Worm (Caenorhabditis elegans) whole organism, L1 larva: ENCODE data around the gene C07C7.3.
A peak's percentile ranks its signal among the peaks of the same experiment; 100 is the strongest.

ENCODE experiments used
- C04F5.9 ChIP-seq: sonication (generic microtip); optimal IDR thresholded peaks from 2 replicates; lab custom pipeline; 2016; ENCODE audit warnings: missing genetic modification characterization, missing compliant biosample characterization
- C16A3.4 ChIP-seq: fragments of 150-350 bp; optimal IDR thresholded peaks from 2 replicates; lab custom pipeline; 2014; ENCODE audit warnings: missing biosample characterization, missing genetic modification characterization
- C34B4.2 ChIP-seq: sonication (generic microtip); optimal IDR thresholded peaks from 2 replicates; lab custom pipeline; 2017; ENCODE audit warnings: mild to moderate bottlenecking, missing genetic modification characterization, missing compliant biosample characterization
- Y116A8C.19 ChIP-seq: sonication (generic microtip); optimal IDR thresholded peaks from 2 replicates; lab custom pipeline; 2016; ENCODE audit warnings: missing compliant biosample characterization, missing genetic modification characterization, borderline replicate concordance
- aly-2 ChIP-seq: fragments of 150-350 bp; optimal IDR thresholded peaks from 2 replicates; lab custom pipeline; 2014; ENCODE audit warnings: missing biosample characterization, missing genetic modification characterization
- ceh-63 ChIP-seq: fragments of 200-800 bp; sonication (Bioruptor generic); optimal IDR thresholded peaks from 2 replicates; lab custom pipeline; 2018; ENCODE audit warnings: mild to moderate bottlenecking, missing genetic modification characterization, missing compliant biosample characterization
- ceh-8 ChIP-seq: fragments of 200-800 bp; sonication (Bioruptor generic); optimal IDR thresholded peaks from 2 replicates; lab custom pipeline; 2018; ENCODE audit warnings: mild to moderate bottlenecking, missing genetic modification characterization, moderate library complexity, missing compliant biosample characterization
- ceh-82 ChIP-seq, 3 experiments: fragments of 150-350 bp in 1 of 3; sonication (generic microtip) in 2 of 3; optimal IDR thresholded peaks; 2 replicates each; lab custom pipeline; 2014 to 2017; ENCODE audit warnings: missing biosample characterization in 3 of 3, missing genetic modification characterization in 3 of 3
- ces-1 ChIP-seq: fragments of 150-350 bp; optimal IDR thresholded peaks from 2 replicates; lab custom pipeline; 2014; ENCODE audit warnings: missing biosample characterization, missing genetic modification reagents, missing genetic modification characterization
- efl-1 ChIP-seq, 4 experiments: fragments of 150-350 bp; optimal IDR thresholded peaks in 3 of 4; peaks in 1 of 4; 1 replicate in 1 of 4; 2 replicates in 3 of 4; lab custom pipeline; 2014; ENCODE audit warnings: missing biosample characterization in 2 of 4, missing genetic modification characterization in 2 of 4, missing genetic modification reagents in 2 of 4
- egl-13 ChIP-seq: sonication (generic microtip); optimal IDR thresholded peaks from 2 replicates; lab custom pipeline; 2016; ENCODE audit warnings: missing genotype, missing genetic modification reagents, missing genetic modification characterization, missing compliant biosample characterization
- egl-27 ChIP-seq, 2 experiments: fragments of 150-350 bp in 1 of 2; sonication (generic microtip); optimal IDR thresholded peaks; 3 replicates each; lab custom pipeline; 2017 to 2018; ENCODE audit warnings: missing biosample characterization in 2 of 2, missing genetic modification characterization in 2 of 2, missing genetic modification reagents in 2 of 2
- elt-3 ChIP-seq, 6 experiments: fragments of 150-350 bp in 1 of 6; sonication (generic microtip); optimal IDR thresholded peaks; 2 replicates each; lab custom pipeline; 2017 to 2018; ENCODE audit warnings: missing biosample characterization in 6 of 6, missing genetic modification characterization in 6 of 6, inconsistent platforms in 1 of 6
- ets-5 ChIP-seq: fragments of 200-800 bp; sonication (Bioruptor generic); IDR thresholded peaks from 2 replicates; pipeline ENCODE4 v1.3.6; 2022; ENCODE audit warnings: missing genetic modification characterization, missing compliant biosample characterization
- fkh-4 ChIP-seq: sonication (generic microtip); optimal IDR thresholded peaks from 2 replicates; lab custom pipeline; 2016; ENCODE audit warnings: missing compliant biosample characterization, missing genetic modification characterization, borderline replicate concordance
- fkh-8 ChIP-seq: sonication (generic microtip); optimal IDR thresholded peaks from 2 replicates; lab custom pipeline; 2016; ENCODE audit warnings: mild to moderate bottlenecking, missing genetic modification characterization, missing compliant biosample characterization
- hlh-17 ChIP-seq: fragments of 200-800 bp; sonication (Bioruptor generic); optimal IDR thresholded peaks from 2 replicates; lab custom pipeline; 2018; ENCODE audit warnings: missing genetic modification characterization, mild to moderate bottlenecking, missing compliant biosample characterization, moderate library complexity, borderline replicate concordance
- hpl-2 ChIP-seq: fragments of 150-350 bp; optimal IDR thresholded peaks from 2 replicates; lab custom pipeline; 2014; ENCODE audit warnings: missing biosample characterization, missing genetic modification reagents, missing genetic modification characterization
- isw-1 ChIP-seq: fragments of 200-800 bp; sonication (Bioruptor generic); IDR thresholded peaks from 2 replicates; pipeline ENCODE4 v1.3.6; 2022; ENCODE audit warnings: missing genetic modification characterization, missing compliant biosample characterization
- lin-15B ChIP-seq: fragments of 150-350 bp; sonication (generic microtip); optimal IDR thresholded peaks from 3 replicates; lab custom pipeline; 2014; ENCODE audit warnings: missing biosample characterization, missing genetic modification characterization
- lin-35 ChIP-seq, 2 experiments: fragments of 150-350 bp; optimal IDR thresholded peaks; 2 replicates each; lab custom pipeline; 2014; ENCODE audit warnings: missing biosample characterization in 2 of 2, missing genetic modification characterization in 2 of 2, missing genetic modification reagents in 2 of 2
- lin-39 ChIP-seq: fragments of 150-350 bp; optimal IDR thresholded peaks from 2 replicates; lab custom pipeline; 2014; ENCODE audit warnings: missing biosample characterization, missing genetic modification reagents, missing genetic modification characterization
- lir-3 ChIP-seq: sonication (generic microtip); optimal IDR thresholded peaks from 2 replicates; lab custom pipeline; 2016; ENCODE audit warnings: mild to moderate bottlenecking, missing genetic modification characterization, moderate library complexity, missing compliant biosample characterization; ENCODE audit not compliant: poor library complexity
- lsy-2 ChIP-seq, 2 experiments: fragments of 150-350 bp; optimal IDR thresholded peaks; 2 replicates each; lab custom pipeline; 2014; ENCODE audit warnings: missing biosample characterization in 2 of 2, missing genetic modification characterization in 2 of 2
- mab-9 ChIP-seq: fragments of 200-800 bp; sonication (Bioruptor generic); IDR thresholded peaks from 2 replicates; pipeline ENCODE4 v1.3.6; 2022; ENCODE audit warnings: missing genetic modification reagents, missing genetic modification characterization, missing compliant biosample characterization
- mdl-1 ChIP-seq, 2 experiments: fragments of 150-350 bp; optimal IDR thresholded peaks; 2 replicates each; lab custom pipeline; 2014 to 2017; ENCODE audit warnings: missing biosample characterization in 2 of 2, missing genetic modification characterization in 2 of 2, inconsistent platforms in 1 of 2
- mef-2 ChIP-seq: fragments of 150-350 bp; optimal IDR thresholded peaks from 2 replicates; lab custom pipeline; 2014; ENCODE audit warnings: missing biosample characterization, missing genetic modification characterization
- mep-1 ChIP-seq: fragments of 150-350 bp; optimal IDR thresholded peaks from 2 replicates; lab custom pipeline; 2014; ENCODE audit warnings: missing biosample characterization, missing genetic modification characterization
- nhr-12 ChIP-seq: sonication (generic microtip); optimal IDR thresholded peaks from 2 replicates; lab custom pipeline; 2017; ENCODE audit warnings: missing biosample characterization, missing genetic modification characterization
- nhr-28 ChIP-seq: fragments of 150-350 bp; optimal IDR thresholded peaks from 2 replicates; lab custom pipeline; 2014; ENCODE audit warnings: missing biosample characterization, missing genetic modification characterization
- nhr-71 ChIP-seq: sonication (generic microtip); optimal IDR thresholded peaks from 2 replicates; lab custom pipeline; 2016; ENCODE audit warnings: mild to moderate bottlenecking, missing genetic modification characterization, moderate library complexity, missing compliant biosample characterization
- nhr-76 ChIP-seq: sonication (generic microtip); optimal IDR thresholded peaks from 2 replicates; lab custom pipeline; 2017; ENCODE audit warnings: missing biosample characterization, missing genetic modification characterization
- nhr-84 ChIP-seq: sonication (generic microtip); optimal IDR thresholded peaks from 2 replicates; lab custom pipeline; 2017; ENCODE audit warnings: missing biosample characterization, missing genetic modification characterization
- nhr-85 ChIP-seq: sonication (generic microtip); peaks from one replicate; lab custom pipeline; 2016; ENCODE audit warnings: missing genetic modification characterization, inconsistent platforms, missing compliant biosample characterization
- nhr-90 ChIP-seq: sonication (generic microtip); optimal IDR thresholded peaks from 2 replicates; lab custom pipeline; 2016; ENCODE audit warnings: mild to moderate bottlenecking, missing genetic modification characterization, missing compliant biosample characterization; ENCODE audit not compliant: poor library complexity
- pag-3 ChIP-seq: sonication (generic microtip); optimal IDR thresholded peaks from 2 replicates; lab custom pipeline; 2017; ENCODE audit warnings: missing genetic modification characterization, mild to moderate bottlenecking, missing compliant biosample characterization, antibody characterized with exemption, borderline replicate concordance; ENCODE audit not compliant: insufficient read depth
- pqm-1 ChIP-seq: sonication (generic microtip); optimal IDR thresholded peaks from 3 replicates; lab custom pipeline; 2017; ENCODE audit warnings: missing biosample characterization, missing genetic modification characterization
- snpc-4 ChIP-seq: fragments of 150-350 bp; optimal IDR thresholded peaks from 2 replicates; lab custom pipeline; 2014; ENCODE audit warnings: missing biosample characterization, missing genetic modification characterization
- snu-23 ChIP-seq: sonication (generic microtip); optimal IDR thresholded peaks from 2 replicates; lab custom pipeline; 2016; ENCODE audit warnings: missing genetic modification characterization, missing compliant biosample characterization
- sptf-1 ChIP-seq: fragments of 150-350 bp; optimal IDR thresholded peaks from 2 replicates; lab custom pipeline; 2014; ENCODE audit warnings: missing biosample characterization, missing genetic modification characterization
- sup-37 ChIP-seq: fragments of 200-800 bp; sonication (Bioruptor generic); optimal IDR thresholded peaks from 2 replicates; lab custom pipeline; 2018; ENCODE audit warnings: mild to moderate bottlenecking, missing genetic modification characterization, missing compliant biosample characterization
- tbx-2 ChIP-seq: sonication (generic microtip); optimal IDR thresholded peaks from 2 replicates; lab custom pipeline; 2016; ENCODE audit warnings: missing genetic modification characterization, missing compliant biosample characterization
- tlp-1 ChIP-seq: fragments of 150-350 bp; optimal IDR thresholded peaks from 2 replicates; lab custom pipeline; 2014; ENCODE audit warnings: missing biosample characterization, missing genetic modification characterization
- unc-130 ChIP-seq: fragments of 150-350 bp; optimal IDR thresholded peaks from 2 replicates; lab custom pipeline; 2017; ENCODE audit warnings: missing biosample characterization, missing genetic modification characterization, inconsistent platforms
- unc-30 ChIP-seq: sonication (generic microtip); optimal IDR thresholded peaks from 2 replicates; lab custom pipeline; 2017; ENCODE audit warnings: missing biosample characterization, missing genetic modification characterization
- vab-15 ChIP-seq: sonication (generic microtip); optimal IDR thresholded peaks from 2 replicates; lab custom pipeline; 2017; ENCODE audit warnings: missing genotype, mild to moderate bottlenecking, missing genetic modification characterization, missing compliant biosample characterization
- xbp-1 ChIP-seq: sonication (generic microtip); optimal IDR thresholded peaks from 2 replicates; lab custom pipeline; 2016; ENCODE audit warnings: missing genetic modification characterization, missing compliant biosample characterization
- zag-1 ChIP-seq: fragments of 150-350 bp; optimal IDR thresholded peaks from 2 replicates; lab custom pipeline; 2014; ENCODE audit warnings: missing biosample characterization, missing genetic modification characterization
- zip-4 ChIP-seq: fragments of 200-800 bp; sonication (Bioruptor generic); optimal IDR thresholded peaks from 2 replicates; lab custom pipeline; 2018; ENCODE audit warnings: mild to moderate bottlenecking, missing genetic modification characterization, moderate library complexity, missing compliant biosample characterization
- ztf-11 ChIP-seq, 2 experiments: sonication (generic microtip); optimal IDR thresholded peaks; 2 replicates each; lab custom pipeline; 2016 to 2017; ENCODE audit warnings: missing genetic modification characterization in 2 of 2, missing biosample characterization in 1 of 2, missing compliant biosample characterization in 1 of 2
- ztf-4 ChIP-seq: fragments of 150-350 bp; optimal IDR thresholded peaks from 2 replicates; lab custom pipeline; 2014; ENCODE audit warnings: missing biosample characterization, missing genetic modification characterization

Gene C07C7.3

ce11 chrIV:9120220-9120619, 45.6 kb upstream of the C07C7.3 start:
- TF ChIP-seq snu-23 (GFP tag; lab: Kevin White, UChicago) (no peak), unc-30 (tag; lab: Kevin White, UChicago) (no peak), mef-2 (tag; lab: Kevin White, UChicago) (no peak), nhr-12 (tag; lab: Kevin White, UChicago) (no peak), egl-13 (tag; lab: Kevin White, UChicago) (no peak), efl-1 (optimal IDR thresholded peaks at IDR 0.05; lab: Kevin White, UChicago) (no peak), efl-1 (GFP tag; optimal IDR thresholded peaks at IDR 0.05 in 1 of 2; lab: Kevin White, UChicago) (no peak), vab-15 (tag; lab: Kevin White, UChicago) (no peak), fkh-4 (tag; lab: Kevin White, UChicago) (no peak), nhr-85 (tag; lab: Kevin White, UChicago) (no peak), elt-3 (tag; optimal IDR thresholded peaks at IDR 0.05; lab: Kevin White, UChicago) (no peak), pqm-1 (no peak), unc-130 (tag; lab: Kevin White, UChicago) (no peak), ceh-8 (GFP tag; lab: Kevin White, UChicago) (no peak), fkh-8 (tag; lab: Kevin White, UChicago) (no peak), isw-1 (GFP tag; lab: Robert Waterston, UW) (no peak), ceh-63 (GFP tag; lab: Kevin White, UChicago) (no peak), C16A3.4 (no peak)

ce11 chrIV:9121545-9121944, 44.3 kb upstream of the C07C7.3 start:
- TF ChIP-seq hlh-17 (GFP tag; lab: Kevin White, UChicago): no peak
- TF ChIP-seq zag-1 (tag; lab: Kevin White, UChicago): no peak
- TF ChIP-seq lir-3 (tag; lab: Kevin White, UChicago): no peak
- peak; percentile 88 for TF ChIP-seq nhr-85 (tag; lab: Kevin White, UChicago)
- TF ChIP-seq fkh-8 (tag; lab: Kevin White, UChicago): no peak
- no peak for TF ChIP-seq sptf-1 (tag; lab: Kevin White, UChicago)
- no peak for TF ChIP-seq ceh-8 (GFP tag; lab: Kevin White, UChicago)
- no peak for TF ChIP-seq egl-27 (tag; optimal IDR thresholded peaks at IDR 0.05; lab: Kevin White, UChicago)
- TF ChIP-seq lin-35 (GFP tag; optimal IDR thresholded peaks at IDR 0.05; lab: Kevin White, UChicago): peak; percentile 33 to 48
- TF ChIP-seq ceh-82 (tag; optimal IDR thresholded peaks at IDR 0.05; lab: Kevin White, UChicago): peak in 2 of 3 experiments; percentile 8 to 25
- TF ChIP-seq Y116A8C.19 (tag; lab: Kevin White, UChicago): no peak
- TF ChIP-seq nhr-76 (tag; lab: Kevin White, UChicago): no peak
- no peak for TF ChIP-seq mab-9 (GFP tag; lab: Robert Waterston, UW)
- no peak for TF ChIP-seq pag-3 (tag; lab: Kevin White, UChicago)
- TF ChIP-seq nhr-90 (tag; lab: Kevin White, UChicago): peak; percentile 41
- TF ChIP-seq nhr-71 (tag; lab: Kevin White, UChicago): peak; percentile 77
- peak; percentile 27 to 64 for TF ChIP-seq lsy-2 (tag; optimal IDR thresholded peaks at IDR 0.05; lab: Kevin White, UChicago)
- TF ChIP-seq nhr-28 (tag; lab: Kevin White, UChicago): no peak
- TF ChIP-seq lin-15B (tag; lab: Kevin White, UChicago): no peak
- no peak for TF ChIP-seq snpc-4 (tag; lab: Kevin White, UChicago)
- no peak for TF ChIP-seq zip-4 (GFP tag; lab: Kevin White, UChicago)
- TF ChIP-seq sup-37 (GFP tag; lab: Kevin White, UChicago): no peak
- no peak for TF ChIP-seq aly-2 (tag; lab: Kevin White, UChicago)
- no peak for TF ChIP-seq C04F5.9 (tag; lab: Kevin White, UChicago)
- no peak for TF ChIP-seq nhr-84 (tag; lab: Kevin White, UChicago)
- TF ChIP-seq nhr-12 (tag; lab: Kevin White, UChicago): no peak
- TF ChIP-seq hpl-2: no peak
- peak; percentile 72 for TF ChIP-seq mep-1
- TF ChIP-seq ets-5 (GFP tag; lab: Robert Waterston, UW): no peak
- TF ChIP-seq tbx-2 (tag; lab: Kevin White, UChicago): peak; percentile 57
- no peak for TF ChIP-seq ztf-11 (tag; optimal IDR thresholded peaks at IDR 0.05; lab: Kevin White, UChicago)
- peak in 1 of 2 experiments; percentile 74 for TF ChIP-seq mdl-1 (tag; optimal IDR thresholded peaks at IDR 0.05; lab: Kevin White, UChicago)
- no peak for TF ChIP-seq lin-39 (tag; lab: Kevin White, UChicago)
- TF ChIP-seq xbp-1 (tag; lab: Kevin White, UChicago): peak; percentile 37
- TF ChIP-seq vab-15 (tag; lab: Kevin White, UChicago): no peak
- no peak for TF ChIP-seq ces-1 (GFP tag; lab: Kevin White, UChicago)
- TF ChIP-seq C34B4.2 (tag; lab: Kevin White, UChicago): no peak
- TF ChIP-seq tlp-1: no peak
- TF ChIP-seq ztf-4: no peak
